Worm (Caenorhabditis elegans): ENCODE data around the gene npax-1.

Gene npax-1

ce11 chrII:7325063-7325480, 6.1 kb downstream of the npax-1 start:
- TF ChIP-seq fkh-10 (GFP tag; optimal IDR thresholded peaks at IDR 0.05) = peak; percentile 67
- TF ChIP-seq ZK546.5 (tag; optimal IDR thresholded peaks at IDR 0.05) = no peak
- TF ChIP-seq ama-1 (optimal IDR thresholded peaks at IDR 0.05) = no peak
- peak; percentile 37 for TF ChIP-seq lin-39 (tag; optimal IDR thresholded peaks at IDR 0.05)
- peak; percentile 37 for TF ChIP-seq nfya-1 (tag; optimal IDR thresholded peaks at IDR 0.05; ENCODE audit: insufficient read depth)

ce11 chrII:7323925-7324324, 7.2 kb downstream of the npax-1 start, which contains the start of gene F21D12.3:
TSS of gene F21D12.3 (minus strand) at chrII:7324025.
- TF ChIP-seq ama-1 (optimal IDR thresholded peaks at IDR 0.05) (peak; percentile 8), pqm-1 (tag; optimal IDR thresholded peaks at IDR 0.05) (no peak)

- TF ChIP-seq egl-27 (tag; optimal IDR thresholded peaks at IDR 0.05) (no peak), unc-39 (tag; optimal IDR thresholded peaks at IDR 0.05) (no peak), sea-2 (GFP tag; optimal IDR thresholded peaks at IDR 0.05) (no peak), nfya-1 (tag; optimal IDR thresholded peaks at IDR 0.05; ENCODE audit: insufficient read depth) (peak; percentile 20), tbx-2 (tag; optimal IDR thresholded peaks at IDR 0.05) (no peak), mml-1 (tag; optimal IDR thresholded peaks at IDR 0.05) (no peak), eor-1 (tag; optimal IDR thresholded peaks at IDR 0.05) (no peak), lsy-12 (tag; optimal IDR thresholded peaks at IDR 0.05) (no peak), nhr-12 (tag; optimal IDR thresholded peaks at IDR 0.05) (no peak), ceh-28 (tag; optimal IDR thresholded peaks at IDR 0.05) (no peak), nhr-25 (tag; optimal IDR thresholded peaks at IDR 0.05) (no peak), ztf-4 (tag; optimal IDR thresholded peaks at IDR 0.05) (no peak), nhr-43 (tag; optimal IDR thresholded peaks at IDR 0.05; ENCODE audit: poor library complexity, severe bottlenecking) (no peak), egl-5 (tag; optimal IDR thresholded peaks at IDR 0.05) (peak; percentile 11), nhr-76 (tag; optimal IDR thresholded peaks at IDR 0.05) (no peak), fos-1 (tag; optimal IDR thresholded peaks at IDR 0.05) (no peak), lin-15B (tag; optimal IDR thresholded peaks at IDR 0.05) (no peak), mdl-1 (tag; optimal IDR thresholded peaks at IDR 0.05) (no peak), zag-1 (tag; optimal IDR thresholded peaks at IDR 0.05) (no peak), fkh-10 (GFP tag; optimal IDR thresholded peaks at IDR 0.05) (no peak), nhr-11 (tag; optimal IDR thresholded peaks at IDR 0.05) (peak; percentile 67), nhr-237 (tag; optimal IDR thresholded peaks at IDR 0.05) (no peak), ama-1 (optimal IDR thresholded peaks at IDR 0.05) (no peak), unc-62 (GFP tag; optimal IDR thresholded peaks at IDR 0.05) (peak; percentile 79), nhr-77 (tag; optimal IDR thresholded peaks at IDR 0.05) (no peak), ZK546.5 (tag; optimal IDR thresholded peaks at IDR 0.05) (no peak), ztf-11 (tag; optimal IDR thresholded peaks at IDR 0.05) (no peak), skn-1 (tag; optimal IDR thresholded peaks at IDR 0.05) (no peak), snpc-4 (tag; optimal IDR thresholded peaks at IDR 0.05) (peak; percentile 21), ceh-82 (tag; optimal IDR thresholded peaks at IDR 0.05) (no peak), R02D3.7 (tag; optimal IDR thresholded peaks at IDR 0.05) (no peak), lin-39 (tag; optimal IDR thresholded peaks at IDR 0.05) (peak; percentile 66), elt-3 (tag; optimal IDR thresholded peaks at IDR 0.05) (no peak), daf-12 (tag; optimal IDR thresholded peaks at IDR 0.05) (no peak), elt-2 (tag; optimal IDR thresholded peaks at IDR 0.05) (no peak), fkh-2 (tag; optimal IDR thresholded peaks at IDR 0.05) (no peak), pha-4 (tag; optimal IDR thresholded peaks at IDR 0.05) (no peak), pqm-1 (tag; optimal IDR thresholded peaks at IDR 0.05) (no peak), elt-1 (tag; optimal IDR thresholded peaks at IDR 0.05) (no peak), nhr-67 (tag; optimal IDR thresholded peaks at IDR 0.05) (no peak), nhr-28 (tag; optimal IDR thresholded peaks at IDR 0.05) (no peak), nhr-23 (tag; optimal IDR thresholded peaks at IDR 0.05) (no peak), hmg-11 (tag; optimal IDR thresholded peaks at IDR 0.05) (no peak), aly-2 (tag; optimal IDR thresholded peaks at IDR 0.05) (no peak), ceh-16 (tag; optimal IDR thresholded peaks at IDR 0.05) (no peak), jun-1 (tag; optimal IDR thresholded peaks at IDR 0.05) (no peak), ceh-9 (tag; optimal IDR thresholded peaks at IDR 0.05) (no peak)
These were observed 7.8 kb downstream of the npax-1 start for ce11 chrII:7323317-7323716.

All from whole organism, L3 larva.